Worm (Caenorhabditis elegans): Measurements from ENCODE around the gene lgc-5.

- no peak for TF ChIP-seq unc-62 (GFP tag; optimal IDR thresholded peaks at IDR 0.05)
- TF ChIP-seq nhr-10 (tag; optimal IDR thresholded peaks at IDR 0.05) = no peak
- TF ChIP-seq ceh-82 (tag; optimal IDR thresholded peaks at IDR 0.05) = no peak
- TF ChIP-seq nhr-237 (tag; optimal IDR thresholded peaks at IDR 0.05) = no peak
- no peak for TF ChIP-seq ceh-16 (tag; optimal IDR thresholded peaks at IDR 0.05)
- no peak for TF ChIP-seq ztf-4 (tag; optimal IDR thresholded peaks at IDR 0.05)
- TF ChIP-seq mab-5 (tag; optimal IDR thresholded peaks at IDR 0.05) = no peak
Observed at ce11 chrIV:8301925-8302324, 40.6 kb upstream of the lgc-5 start.

All from whole organism, L2 larva.